Fruit fly (Drosophila melanogaster) whole organism, embryonic: ENCODE results near the gene CG5071.

Experiments used
- CG10147 ChIP-seq: fragments of 200-800 bp; sonication (Bioruptor generic); optimal IDR thresholded peaks from 2 replicates; lab custom pipeline; 2019; ENCODE audit warnings: missing biosample characterization, mild to moderate bottlenecking, missing genetic modification characterization, moderate library complexity
- CG10267 ChIP-seq: fragments of 200-800 bp; sonication (Bioruptor generic); optimal IDR thresholded peaks from 2 replicates; lab custom pipeline; 2018; ENCODE audit warnings: missing biosample characterization, mild to moderate bottlenecking, missing genetic modification characterization, moderate library complexity
- CG12155 ChIP-seq: fragments of 200-800 bp; sonication (Bioruptor generic); optimal IDR thresholded peaks from 3 replicates; lab custom pipeline; 2016; ENCODE audit warnings: missing biosample characterization, missing genetic modification characterization
- CG12236 ChIP-seq: fragments of 200-800 bp; sonication (Bioruptor generic); optimal IDR thresholded peaks from 2 replicates; lab custom pipeline; 2016; ENCODE audit warnings: missing biosample characterization, missing genetic modification characterization
- CG13287 ChIP-seq: fragments of 200-800 bp; sonication (Bioruptor generic); IDR thresholded peaks from 2 replicates; pipeline ENCODE4 v1.3.6; 2022; ENCODE audit warnings: missing biosample characterization, missing genetic modification characterization; ENCODE audit not compliant: partially characterized antibody
- CG13894 ChIP-seq: fragments of 200-800 bp; sonication (Bioruptor generic); optimal IDR thresholded peaks from 3 replicates; lab custom pipeline; 2018; ENCODE audit warnings: missing biosample characterization, mild to moderate bottlenecking, missing genetic modification characterization, moderate library complexity
- CG16863 ChIP-seq: fragments of 200-800 bp; sonication (Bioruptor generic); optimal IDR thresholded peaks from 3 replicates; lab custom pipeline; 2016; ENCODE audit warnings: missing biosample characterization, missing genetic modification characterization
- CG17186 ChIP-seq: fragments of 200-800 bp; sonication (Bioruptor generic); optimal IDR thresholded peaks from 3 replicates; lab custom pipeline; 2017; ENCODE audit warnings: missing biosample characterization, missing genetic modification reagents, missing genetic modification characterization
- CG17829 ChIP-seq: fragments of 200-800 bp; optimal IDR thresholded peaks from 2 replicates; lab custom pipeline; 2019; ENCODE audit warnings: missing biosample characterization, mild to moderate bottlenecking, missing genetic modification characterization, moderate library complexity
- CG1792 ChIP-seq: fragments of 200-800 bp; sonication (Bioruptor generic); optimal IDR thresholded peaks from 2 replicates; lab custom pipeline; 2016; ENCODE audit warnings: missing biosample characterization, missing genetic modification characterization
- CG18599 ChIP-seq: fragments of 200-800 bp; sonication (Bioruptor generic); optimal IDR thresholded peaks from 3 replicates; lab custom pipeline; 2017; ENCODE audit warnings: missing biosample characterization, missing genetic modification characterization, mild to moderate bottlenecking, moderate library complexity, missing genetic modification reagents
- CG2120 ChIP-seq: fragments of 200-800 bp; sonication (Bioruptor generic); optimal IDR thresholded peaks from 3 replicates; lab custom pipeline; 2016; ENCODE audit warnings: missing biosample characterization, missing genetic modification characterization
- CG31441 ChIP-seq: fragments of 200-800 bp; sonication (Bioruptor generic); IDR thresholded peaks from 2 replicates; pipeline ENCODE4 v1.3.6; 2022; ENCODE audit warnings: missing biosample characterization, missing genetic modification characterization
- CG33557 ChIP-seq: fragments of 200-800 bp; sonication (Bioruptor generic); optimal IDR thresholded peaks from 2 replicates; lab custom pipeline; 2019; ENCODE audit warnings: missing biosample characterization, mild to moderate bottlenecking, missing genetic modification characterization, moderate library complexity
- CG3726 ChIP-seq: fragments of 200-800 bp; sonication (Bioruptor generic); IDR thresholded peaks from 3 replicates; pipeline ENCODE4, ENCODE4 v1.3.6; 2022; ENCODE audit warnings: missing biosample characterization, missing genetic modification characterization
- CG7745 ChIP-seq: fragments of 200-800 bp; sonication (Bioruptor generic); optimal IDR thresholded peaks from 2 replicates; lab custom pipeline; 2018; ENCODE audit warnings: missing biosample characterization, mild to moderate bottlenecking, missing genetic modification characterization, moderate library complexity
- CG8359 ChIP-seq: fragments of 200-800 bp; sonication (Bioruptor generic); optimal IDR thresholded peaks from 2 replicates; lab custom pipeline; 2017; ENCODE audit warnings: missing biosample characterization, mild to moderate bottlenecking, missing genetic modification characterization, borderline replicate concordance
- CTCF ChIP-seq: fragments of 200-800 bp; sonication (Bioruptor generic); optimal IDR thresholded peaks from 2 replicates; lab custom pipeline; 2017; ENCODE audit warnings: missing biosample characterization, mild to moderate bottlenecking, missing genetic modification characterization, moderate library complexity
- D19B ChIP-seq: fragments of 200-800 bp; sonication (Bioruptor generic); optimal IDR thresholded peaks from 2 replicates; lab custom pipeline; 2017; ENCODE audit warnings: missing biosample characterization, mild to moderate bottlenecking, missing genetic modification characterization
- E2f1 ChIP-seq: fragments of 200-800 bp; sonication (Bioruptor generic); IDR thresholded peaks from 2 replicates; pipeline ENCODE4 v1.3.6; 2022; ENCODE audit warnings: missing biosample characterization, missing genetic modification characterization
- Fer1 ChIP-seq: fragments of 200-800 bp; sonication (Bioruptor generic); optimal IDR thresholded peaks from 2 replicates; lab custom pipeline; 2017; ENCODE audit warnings: missing biosample characterization, mild to moderate bottlenecking, missing genetic modification characterization
- Gsc ChIP-seq: fragments of 200-800 bp; sonication (Bioruptor generic); IDR thresholded peaks from 2 replicates; pipeline ENCODE4 v1.3.6; 2022; ENCODE audit warnings: missing biosample characterization, missing genetic modification characterization
- Kr ChIP-seq: fragments of 200-800 bp; sonication (Bioruptor generic); optimal IDR thresholded peaks from 2 replicates; lab custom pipeline; 2017; ENCODE audit warnings: missing biosample characterization, mild to moderate bottlenecking, missing genetic modification characterization
- Lpt ChIP-seq: fragments of >200 bp; optimal IDR thresholded peaks from 2 replicates; lab custom pipeline; 2018; ENCODE audit warnings: missing biosample characterization, missing genetic modification characterization
- MTF-1 ChIP-seq: fragments of 200-800 bp; sonication (Bioruptor generic); optimal IDR thresholded peaks from 2 replicates; lab custom pipeline; 2018; ENCODE audit warnings: missing biosample characterization, mild to moderate bottlenecking, missing genetic modification characterization, borderline replicate concordance
- NC2α ChIP-seq: fragments of 200-800 bp; sonication (Bioruptor generic); optimal IDR thresholded peaks from 2 replicates; lab custom pipeline; 2016; ENCODE audit warnings: missing biosample characterization, missing genetic modification characterization
- NFAT ChIP-seq: fragments of 200-800 bp; sonication (Bioruptor generic); IDR thresholded peaks from 2 replicates; pipeline ENCODE4 v1.3.6; 2022; ENCODE audit warnings: missing biosample characterization, missing genetic modification characterization
- NfI ChIP-seq: fragments of 200-800 bp; sonication (Bioruptor generic); optimal IDR thresholded peaks from 3 replicates; lab custom pipeline; 2018; ENCODE audit warnings: missing biosample characterization, mild to moderate bottlenecking, missing genetic modification characterization, moderate library complexity
- Rfx ChIP-seq: fragments of 200-800 bp; sonication (Bioruptor generic); IDR thresholded peaks from 2 replicates; pipeline ENCODE4 v1.3.6; 2022; ENCODE audit warnings: missing biosample characterization, missing genetic modification characterization
- Rx ChIP-seq: fragments of 200-800 bp; sonication (Bioruptor generic); IDR thresholded peaks from 2 replicates; pipeline ENCODE4 v1.3.6; 2022; ENCODE audit warnings: missing biosample characterization, missing genetic modification characterization
- Side ChIP-seq: fragments of 200-800 bp; sonication (Bioruptor generic); optimal IDR thresholded peaks from 2 replicates; lab custom pipeline; 2016; ENCODE audit warnings: missing biosample characterization, missing genetic modification characterization
- Stat92E ChIP-seq, 3 experiments: fragments of >200 bp in 2 of 3; fragments of 200-800 bp in 1 of 3; sonication (Bioruptor generic) in 1 of 3; optimal IDR thresholded peaks; 2 replicates each; lab custom pipeline; 2017 to 2019; ENCODE audit warnings: missing biosample characterization in 3 of 3, missing genetic modification characterization in 3 of 3, mild to moderate bottlenecking in 1 of 3, moderate library complexity in 1 of 3
- Trl ChIP-seq, 3 experiments: fragments of >200 bp in 2 of 3; fragments of 200-800 bp in 1 of 3; sonication (Bioruptor generic) in 1 of 3; optimal IDR thresholded peaks; 2 replicates in 1 of 3; 3 replicates in 2 of 3; lab custom pipeline; 2016 to 2017; ENCODE audit warnings: missing biosample characterization in 1 of 3, missing genetic modification characterization in 1 of 3
- amos ChIP-seq: fragments of 200-800 bp; sonication (Bioruptor generic); IDR thresholded peaks from 2 replicates; pipeline ENCODE4 v1.3.6; 2022; ENCODE audit warnings: missing biosample characterization, missing genetic modification characterization; ENCODE audit not compliant: partially characterized antibody
- aop ChIP-seq: fragments of 200-800 bp; sonication (Bioruptor generic); IDR thresholded peaks from 2 replicates; pipeline ENCODE4 v1.3.6; 2022; ENCODE audit warnings: missing biosample characterization, missing genetic modification characterization
- crol ChIP-seq: fragments of 200-800 bp; sonication (Bioruptor generic); IDR thresholded peaks from 2 replicates; pipeline ENCODE4 v1.3.6; 2022; ENCODE audit warnings: missing biosample characterization, missing genetic modification characterization
- dmrt99B ChIP-seq: fragments of 200-800 bp; sonication (Bioruptor generic); optimal IDR thresholded peaks from 2 replicates; lab custom pipeline; 2018; ENCODE audit warnings: missing biosample characterization, mild to moderate bottlenecking, missing genetic modification characterization, moderate library complexity
- en ChIP-seq: fragments of 200-800 bp; sonication (Bioruptor generic); optimal IDR thresholded peaks from 2 replicates; lab custom pipeline; 2016; ENCODE audit warnings: missing biosample characterization, missing genetic modification characterization
- fd3F ChIP-seq: fragments of 200-800 bp; sonication (Bioruptor generic); optimal IDR thresholded peaks from 2 replicates; lab custom pipeline; 2018; ENCODE audit warnings: missing biosample characterization, mild to moderate bottlenecking, missing genetic modification characterization, moderate library complexity
- gfzf ChIP-seq: fragments of 200-800 bp; sonication (Bioruptor generic); optimal IDR thresholded peaks from 2 replicates; lab custom pipeline; 2016; ENCODE audit warnings: missing biosample characterization, mild to moderate bottlenecking, missing genetic modification characterization, moderate library complexity
- h ChIP-seq: fragments of >200 bp; optimal IDR thresholded peaks from 2 replicates; lab custom pipeline; 2017
- hbn ChIP-seq: fragments of 200-800 bp; sonication (Bioruptor generic); IDR thresholded peaks from 2 replicates; pipeline ENCODE4 v1.3.6; 2022; ENCODE audit warnings: missing biosample characterization, missing genetic modification characterization; ENCODE audit not compliant: partially characterized antibody
- mld ChIP-seq: fragments of 200-800 bp; sonication (Bioruptor generic); IDR thresholded peaks from 3 replicates; pipeline ENCODE4 v1.3.6; 2022; ENCODE audit warnings: missing biosample characterization, missing genetic modification characterization; ENCODE audit not compliant: partially characterized antibody
- nmo ChIP-seq: fragments of 200-800 bp; sonication (Bioruptor generic); optimal IDR thresholded peaks from 2 replicates; lab custom pipeline; 2018; ENCODE audit warnings: missing biosample characterization, mild to moderate bottlenecking, missing genetic modification characterization, moderate library complexity
- onecut ChIP-seq: fragments of 200-800 bp; sonication (Bioruptor generic); IDR thresholded peaks from 2 replicates; pipeline ENCODE4 v1.3.6; 2022; ENCODE audit warnings: missing biosample characterization, missing genetic modification characterization
- org-1 ChIP-seq: fragments of 200-800 bp; sonication (Bioruptor generic); optimal IDR thresholded peaks from 2 replicates; lab custom pipeline; 2017; ENCODE audit warnings: missing biosample characterization, missing genetic modification characterization
- peb ChIP-seq: fragments of 200-800 bp; sonication (Bioruptor generic); IDR thresholded peaks from 2 replicates; pipeline ENCODE4 v1.3.6; 2022; ENCODE audit warnings: missing biosample characterization, missing genetic modification characterization
- schlank ChIP-seq: fragments of 200-800 bp; sonication (Bioruptor generic); optimal IDR thresholded peaks from 2 replicates; lab custom pipeline; 2018; ENCODE audit warnings: missing biosample characterization, mild to moderate bottlenecking, missing genetic modification characterization
- slp2 ChIP-seq: fragments of 200-800 bp; sonication (Bioruptor generic); optimal IDR thresholded peaks from 2 replicates; lab custom pipeline; 2016; ENCODE audit warnings: missing biosample characterization, missing genetic modification characterization
- trem ChIP-seq: fragments of 200-800 bp; optimal IDR thresholded peaks from 3 replicates; lab custom pipeline; 2019; ENCODE audit warnings: missing biosample characterization, mild to moderate bottlenecking, missing genetic modification characterization, moderate library complexity

CG5071 gene

dm6 chr3R:25647577-25648257 lies 29.5 kb downstream of the CG5071 start (continued):
- no peak for TF ChIP-seq org-1 (GFP tag; lab: Kevin White, UChicago)
- TF ChIP-seq CG17829 (tag; lab: Kevin White, UChicago): peak; percentile 36
- peak; percentile 49 for TF ChIP-seq trem (tag; lab: Kevin White, UChicago)
- peak; percentile 20 for TF ChIP-seq NfI
- peak; percentile 28 for TF ChIP-seq MTF-1 (GFP tag; lab: Kevin White, UChicago)
- TF ChIP-seq CG33557: peak; percentile 52
- no peak for TF ChIP-seq aop (GFP tag; lab: Robert Waterston, UW)
- no peak for TF ChIP-seq Gsc (GFP tag; lab: Robert Waterston, UW)
- no peak for TF ChIP-seq schlank
- TF ChIP-seq peb: no peak
- TF ChIP-seq NFAT (GFP tag; lab: Robert Waterston, UW): no peak
- no peak for TF ChIP-seq CG10267 (tag; lab: Kevin White, UChicago)
- TF ChIP-seq CG1792 (GFP tag; lab: Kevin White, UChicago): no peak
- no peak for TF ChIP-seq CG8359 (GFP tag; lab: Kevin White, UChicago)
- peak; percentile 41 for TF ChIP-seq Side (GFP tag; lab: Kevin White, UChicago)
- no peak for TF ChIP-seq E2f1 (GFP tag; lab: Robert Waterston, UW)
- TF ChIP-seq CG3726: no peak
- TF ChIP-seq hbn: peak; percentile 55; the same call in 1 of the 2 replicates
- TF ChIP-seq D19B (GFP tag; lab: Kevin White, UChicago): no peak
- TF ChIP-seq Trl (optimal IDR thresholded peaks at IDR 0.05; lab: Kevin White, UChicago): no peak
- TF ChIP-seq Trl (GFP tag; optimal IDR thresholded peaks at IDR 0.05; lab: Kevin White, UChicago): peak; percentile 51
- no peak for TF ChIP-seq CG13894 (tag; lab: Kevin White, UChicago)
- TF ChIP-seq onecut (GFP tag; lab: Robert Waterston, UW): peak; percentile 12
- no peak for TF ChIP-seq fd3F (GFP tag; lab: Kevin White, UChicago)
- no peak for TF ChIP-seq CG7745 (tag; lab: Kevin White, UChicago)
- peak; percentile 27 for TF ChIP-seq nmo (GFP tag; lab: Kevin White, UChicago)
- no peak for TF ChIP-seq CG16863 (GFP tag; lab: Kevin White, UChicago)
- peak; percentile 60 for TF ChIP-seq CG17186 (GFP tag; lab: Kevin White, UChicago)
- no peak for TF ChIP-seq h (lab: Kevin White, UChicago)
- no peak for TF ChIP-seq slp2 (GFP tag; lab: Kevin White, UChicago)
- no peak for TF ChIP-seq en
- peak; percentile 7 for TF ChIP-seq gfzf (GFP tag; lab: Kevin White, UChicago)
- no peak for TF ChIP-seq NC2α
- TF ChIP-seq CG12236 (GFP tag; lab: Kevin White, UChicago): no peak
- peak; percentile 89 for TF ChIP-seq mld (GFP tag; lab: Robert Waterston, UW)
- peak; percentile 68 for TF ChIP-seq amos (GFP tag; lab: Robert Waterston, UW)
- no peak for TF ChIP-seq CG12155 (GFP tag; lab: Kevin White, UChicago)
- TF ChIP-seq Stat92E (GFP tag; optimal IDR thresholded peaks at IDR 0.05; lab: Kevin White, UChicago): no peak
- TF ChIP-seq crol (GFP tag; lab: Robert Waterston, UW): no peak
- TF ChIP-seq CG31441 (GFP tag; lab: Robert Waterston, UW): no peak
- TF ChIP-seq Lpt (GFP tag; lab: Kevin White, UChicago): no peak
- TF ChIP-seq Rx (GFP tag; lab: Robert Waterston, UW): no peak
- no peak for TF ChIP-seq CG18599
- TF ChIP-seq Kr (GFP tag; lab: Kevin White, UChicago): no peak
- no peak for TF ChIP-seq CG2120 (GFP tag; lab: Kevin White, UChicago)
- no peak for TF ChIP-seq Fer1 (GFP tag; lab: Kevin White, UChicago)
- no peak for TF ChIP-seq Rfx (GFP tag; lab: Robert Waterston, UW)
- peak; percentile 67 for TF ChIP-seq CG13287 (GFP tag; lab: Robert Waterston, UW)
- TF ChIP-seq dmrt99B: no peak
- TF ChIP-seq CTCF: peak; percentile 63
- TF ChIP-seq CG10147 (GFP tag; lab: Kevin White, UChicago): no peak
